Fruit fly (Drosophila melanogaster): Measurements from ENCODE around the gene CG34177.

Gene CG34177

dm6 chr2L:4442010-4442587 lies 8.4 kb downstream of the CG34177 start, which contains the start of the genes Sfp24F and CG15432 (continued):
- TF ChIP-seq CG1603 (tag; optimal IDR thresholded peaks at IDR 0.05) (peak; percentile 99), CHES-1-like (GFP tag; optimal IDR thresholded peaks at IDR 0.05) (peak; percentile 5), seq (GFP tag; IDR thresholded peaks at IDR 0.05) (no peak), corto (GFP tag; optimal IDR thresholded peaks at IDR 0.05) (no peak), CG7839 (tag; optimal IDR thresholded peaks at IDR 0.05) (no peak), CG13287 (GFP tag; IDR thresholded peaks at IDR 0.05; ENCODE audit: partially characterized antibody) (peak; percentile 77), CG2116 (GFP tag; optimal IDR thresholded peaks at IDR 0.05) (peak; percentile 72), slp2 (GFP tag; optimal IDR thresholded peaks at IDR 0.05) (peak; percentile 27), Trl (optimal IDR thresholded peaks at IDR 0.05) (no peak), Trl (GFP tag; optimal IDR thresholded peaks at IDR 0.05) (no peak), CG1832 (GFP tag; optimal IDR thresholded peaks at IDR 0.05) (no peak), az2 (GFP tag; optimal IDR thresholded peaks at IDR 0.05) (no peak), CG12769 (tag; optimal IDR thresholded peaks at IDR 0.05) (no peak), CG15696 (tag; optimal IDR thresholded peaks at IDR 0.05) (no peak), Deaf1 (tag; optimal IDR thresholded peaks at IDR 0.05) (no peak), sob (GFP tag; IDR thresholded peaks at IDR 0.05) (no peak), CG34224 (GFP tag; IDR thresholded peaks at IDR 0.05; ENCODE audit: partially characterized antibody) (peak; percentile 63; the same call in 2 of the 3 replicates), fd64A (GFP tag; optimal IDR thresholded peaks at IDR 0.05) (no peak), CG3995 (GFP tag; optimal IDR thresholded peaks at IDR 0.05) (no peak), bcd (GFP tag; optimal IDR thresholded peaks at IDR 0.05) (no peak), Dref (GFP tag; IDR thresholded peaks at IDR 0.05) (peak; percentile 83), CG14710 (tag; optimal IDR thresholded peaks at IDR 0.05) (peak; percentile 40), CG11560 (tag; IDR thresholded peaks at IDR 0.05) (peak; percentile 98), CG3407 (GFP tag; optimal IDR thresholded peaks at IDR 0.05) (no peak), hbn (GFP tag; IDR thresholded peaks at IDR 0.05; ENCODE audit: partially characterized antibody) (peak; percentile 46), CG18764 (GFP tag; optimal IDR thresholded peaks at IDR 0.05) (no peak), Lhr (GFP tag; optimal IDR thresholded peaks at IDR 0.05) (no peak), CG34376 (GFP tag; optimal IDR thresholded peaks at IDR 0.05) (no peak), CG2712 (tag; optimal IDR thresholded peaks at IDR 0.05) (no peak), Aef1 (GFP tag; IDR thresholded peaks at IDR 0.05) (no peak), CG1647 (GFP tag; optimal IDR thresholded peaks at IDR 0.05) (no peak), Doc3 (GFP tag; IDR thresholded peaks at IDR 0.05; ENCODE audit: partially characterized antibody) (0 out of 3 replicates have a peak, but pooled peaks have one; percentile 34), toy (GFP tag; IDR thresholded peaks at IDR 0.05) (no peak), CG18599 (GFP tag; optimal IDR thresholded peaks at IDR 0.05) (no peak), CG6765 (GFP tag; optimal IDR thresholded peaks at IDR 0.05) (no peak)

dm6 chr2L:4444457-4444856 lies 10.7 kb downstream of the CG34177 start, which contains the start of the genes morgue and Elp3:
Gene morgue, minus strand, starts transcription at chr2L:4444680.
Gene Elp3, plus strand, starts transcription at chr2L:4444732.
- peak; percentile 82 for TF ChIP-seq nerfin-2 (GFP tag; IDR thresholded peaks at IDR 0.05; ENCODE audit: partially characterized antibody)
- TF ChIP-seq CG4424 (GFP tag; optimal IDR thresholded peaks at IDR 0.05): no peak
- TF ChIP-seq Stat92E (GFP tag; optimal IDR thresholded peaks at IDR 0.05): peak in 1 of 3 experiments; percentile 23
- TF ChIP-seq trh (GFP tag; optimal IDR thresholded peaks at IDR 0.05): no peak
- peak; percentile 81 for TF ChIP-seq gfzf (GFP tag; optimal IDR thresholded peaks at IDR 0.05)
- TF ChIP-seq row (GFP tag; IDR thresholded peaks at IDR 0.05): 0 out of 3 replicates have a peak, but pooled peaks have one; percentile 14
- TF ChIP-seq CG18619 (GFP tag; optimal IDR thresholded peaks at IDR 0.05): no peak
- no peak for TF ChIP-seq sc (optimal IDR thresholded peaks at IDR 0.05)
- no peak for TF ChIP-seq sc (GFP tag; optimal IDR thresholded peaks at IDR 0.05)
- TF ChIP-seq unc-4 (GFP tag; IDR thresholded peaks at IDR 0.05; ENCODE audit: partially characterized antibody): peak; percentile 56
- peak; percentile 68 for TF ChIP-seq sna (GFP tag; IDR thresholded peaks at IDR 0.05; ENCODE audit: partially characterized antibody)
- TF ChIP-seq stc (GFP tag; IDR thresholded peaks at IDR 0.05): no peak
- TF ChIP-seq sug (tag; optimal IDR thresholded peaks at IDR 0.05): peak; percentile 16
- TF ChIP-seq Opbp (GFP tag; IDR thresholded peaks at IDR 0.05; ENCODE audit: partially characterized antibody): peak; percentile 72; the same call in 2 of the 3 replicates
- peak; percentile 51 for TF ChIP-seq CG15514 (GFP tag; optimal IDR thresholded peaks at IDR 0.05)
- peak; percentile 83 for TF ChIP-seq CG7963 (GFP tag; IDR thresholded peaks at IDR 0.05; ENCODE audit: partially characterized antibody)

Data from whole organism, embryonic.